Worm (Caenorhabditis elegans) whole organism, L4 larva: ENCODE data around the gene srw-77.

ENCODE experiments used
- D1046.2 ChIP-seq: fragments of 200-800 bp; sonication (Bioruptor generic); IDR thresholded peaks from 2 replicates; pipeline ENCODE4 v1.3.6; 2022; ENCODE audit warnings: missing genetic modification characterization, missing compliant biosample characterization
- F10B5.3 ChIP-seq: sonication (generic microtip); optimal IDR thresholded peaks from 2 replicates; lab custom pipeline; 2016; ENCODE audit warnings: mild to moderate bottlenecking, missing genetic modification characterization, missing compliant biosample characterization
- F37D6.2 ChIP-seq: sonication (generic microtip); optimal IDR thresholded peaks from 2 replicates; lab custom pipeline; 2016; ENCODE audit warnings: mild to moderate bottlenecking, missing genetic modification characterization, missing compliant biosample characterization
- F44E2.7 ChIP-seq: fragments of 200-800 bp; sonication (Bioruptor generic); IDR thresholded peaks from 2 replicates; pipeline ENCODE4 v2.1.2; 2022; ENCODE audit warnings: missing genetic modification characterization, missing compliant biosample characterization
- Y105C5A.15 ChIP-seq: fragments of 200-800 bp; sonication (Bioruptor generic); IDR thresholded peaks from 2 replicates; pipeline ENCODE4 v1.3.6; 2022; ENCODE audit warnings: missing genetic modification characterization, missing compliant biosample characterization
- Y48G9A.11 ChIP-seq: fragments of 200-800 bp; sonication (Bioruptor generic); IDR thresholded peaks from 2 replicates; pipeline ENCODE4 v1.3.6; 2022; ENCODE audit warnings: missing genetic modification reagents, missing genetic modification characterization, missing compliant biosample characterization
- Y75B8A.6 ChIP-seq: fragments of 200-800 bp; sonication (Bioruptor generic); IDR thresholded peaks from 2 replicates; pipeline ENCODE4 v1.3.6; 2022; ENCODE audit warnings: missing genetic modification reagents, missing genetic modification characterization, missing compliant biosample characterization
- ZK337.2 ChIP-seq: fragments of 200-800 bp; sonication (Bioruptor generic); IDR thresholded peaks from 2 replicates; pipeline ENCODE4 v1.3.6; 2022; ENCODE audit warnings: missing genetic modification reagents, missing genetic modification characterization, missing compliant biosample characterization
- ama-1 ChIP-seq: fragments of 150-350 bp; optimal IDR thresholded peaks from 2 replicates; lab custom pipeline; 2014; ENCODE audit warnings: inconsistent platforms, mixed read lengths
- arid-1 ChIP-seq: fragments of 200-800 bp; sonication (Bioruptor generic); conservative IDR thresholded peaks from 2 replicates; pipeline ENCODE4 v1.3.6; 2022; ENCODE audit warnings: missing genetic modification reagents, missing genetic modification characterization, missing compliant biosample characterization
- ceh-20 ChIP-seq: fragments of 200-800 bp; sonication (Bioruptor generic); IDR thresholded peaks from 2 replicates; pipeline ENCODE4 v1.3.6; 2022; ENCODE audit warnings: missing genetic modification reagents, missing genetic modification characterization, missing compliant biosample characterization
- ceh-82 ChIP-seq: sonication (generic microtip); optimal IDR thresholded peaks from 2 replicates; lab custom pipeline; 2017; ENCODE audit warnings: missing biosample characterization, missing genetic modification characterization
- ces-1 ChIP-seq: fragments of 150-350 bp; sonication (generic microtip); optimal IDR thresholded peaks from 4 replicates; lab custom pipeline; 2014; ENCODE audit warnings: missing biosample characterization, missing genetic modification reagents, missing genetic modification characterization
- daf-12 ChIP-seq: fragments of 150-350 bp; optimal IDR thresholded peaks from 2 replicates; lab custom pipeline; 2014; ENCODE audit warnings: missing biosample characterization, missing genetic modification reagents, missing genetic modification characterization
- daf-16 ChIP-seq, 3 experiments: sonication (generic microtip); optimal IDR thresholded peaks; 2 replicates each; lab custom pipeline; 2016 to 2017; ENCODE audit warnings: missing genetic modification characterization in 3 of 3, missing genetic modification reagents in 3 of 3, mild to moderate bottlenecking in 2 of 3, missing compliant biosample characterization in 2 of 3, missing biosample characterization in 1 of 3, moderate library complexity in 1 of 3
- daf-8 ChIP-seq: fragments of 200-800 bp; sonication (Bioruptor generic); IDR thresholded peaks from 2 replicates; pipeline ENCODE4 v1.3.6; 2022; ENCODE audit warnings: missing genetic modification characterization, missing compliant biosample characterization
- dmd-8 ChIP-seq: fragments of 200-800 bp; sonication (Bioruptor generic); IDR thresholded peaks from 2 replicates; pipeline ENCODE4 v1.3.6; 2022; ENCODE audit warnings: missing genetic modification characterization, missing compliant biosample characterization
- dmd-9 ChIP-seq: fragments of 200-800 bp; sonication (Bioruptor generic); IDR thresholded peaks from 2 replicates; pipeline ENCODE4 v1.3.6; 2022; ENCODE audit warnings: missing genetic modification reagents, missing genetic modification characterization, missing compliant biosample characterization
- duxl-1 ChIP-seq: sonication (generic microtip); optimal IDR thresholded peaks from 2 replicates; lab custom pipeline; 2016; ENCODE audit warnings: mild to moderate bottlenecking, missing genetic modification characterization, moderate library complexity, missing compliant biosample characterization; ENCODE audit not compliant: poor library complexity
- egl-43 ChIP-seq: fragments of 200-800 bp; sonication (Bioruptor generic); IDR thresholded peaks from 2 replicates; pipeline ENCODE4 v1.3.6; 2022; ENCODE audit warnings: missing genetic modification reagents, missing genetic modification characterization, missing compliant biosample characterization
- hlh-30 ChIP-seq: sonication (generic microtip); optimal IDR thresholded peaks from 2 replicates; lab custom pipeline; 2017; ENCODE audit warnings: antibody characterized with exemption, mild to moderate bottlenecking, missing genetic modification characterization, missing compliant biosample characterization; ENCODE audit not compliant: insufficient read depth
- lim-7 ChIP-seq: fragments of 200-800 bp; sonication (Bioruptor generic); IDR thresholded peaks from 2 replicates; pipeline ENCODE4 v1.3.6; 2022; ENCODE audit warnings: missing genetic modification characterization, missing compliant biosample characterization
- lin-1 ChIP-seq: fragments of 200-800 bp; sonication (Bioruptor generic); IDR thresholded peaks from 2 replicates; pipeline ENCODE4 v1.3.6; 2022; ENCODE audit warnings: missing genetic modification reagents, missing genetic modification characterization, missing compliant biosample characterization
- lin-13 ChIP-seq: fragments of 150-350 bp; optimal IDR thresholded peaks from 2 replicates; lab custom pipeline; 2014; ENCODE audit warnings: missing biosample characterization, missing genetic modification reagents, missing genetic modification characterization
- lin-15B ChIP-seq: fragments of 150-350 bp; sonication (generic microtip); optimal IDR thresholded peaks from 3 replicates; lab custom pipeline; 2014; ENCODE audit warnings: missing biosample characterization, missing genetic modification characterization
- lin-38 ChIP-seq: fragments of 200-800 bp; sonication (Bioruptor generic); IDR thresholded peaks from 2 replicates; pipeline ENCODE4 v1.3.6; 2022; ENCODE audit warnings: missing genetic modification reagents, missing genetic modification characterization, missing compliant biosample characterization
- lsy-2 ChIP-seq, 2 experiments: fragments of 150-350 bp in 1 of 2; sonication (generic microtip) in 1 of 2; optimal IDR thresholded peaks; 2 replicates each; lab custom pipeline; 2014 to 2017; ENCODE audit warnings: missing biosample characterization in 2 of 2, missing genetic modification characterization in 2 of 2
- mdl-1 ChIP-seq, 2 experiments: fragments of 150-350 bp in 1 of 2; sonication (generic microtip) in 1 of 2; optimal IDR thresholded peaks; 2 replicates each; lab custom pipeline; 2014 to 2017; ENCODE audit warnings: missing biosample characterization in 2 of 2, missing genetic modification characterization in 2 of 2
- mxl-2 ChIP-seq: fragments of 200-800 bp; sonication (Bioruptor generic); conservative IDR thresholded peaks from 2 replicates; pipeline ENCODE4 v1.3.6; 2022; ENCODE audit warnings: missing genetic modification reagents, missing genetic modification characterization, missing compliant biosample characterization
- nhr-102 ChIP-seq: sonication (generic microtip); optimal IDR thresholded peaks from 2 replicates; lab custom pipeline; 2016; ENCODE audit warnings: mild to moderate bottlenecking, missing genetic modification characterization, moderate library complexity, missing compliant biosample characterization
- nhr-48 ChIP-seq: sonication (generic microtip); optimal IDR thresholded peaks from 2 replicates; lab custom pipeline; 2016; ENCODE audit warnings: mild to moderate bottlenecking, missing genetic modification characterization, missing compliant biosample characterization
- nhr-6 ChIP-seq: fragments of 150-350 bp; optimal IDR thresholded peaks from 2 replicates; lab custom pipeline; 2014; ENCODE audit warnings: missing biosample characterization, missing genetic modification characterization
- pha-4 ChIP-seq, 2 experiments: fragments of 150-350 bp in 1 of 2; fragments of 200-800 bp in 1 of 2; sonication (Bioruptor generic) in 1 of 2; IDR thresholded peaks in 1 of 2; optimal IDR thresholded peaks in 1 of 2; 2 replicates each; pipeline versions ENCODE4 v1.3.6 to Lab custom; 2014 to 2022; ENCODE audit warnings: missing genetic modification characterization in 2 of 2, missing genetic modification reagents in 2 of 2, missing biosample characterization in 1 of 2, missing compliant biosample characterization in 1 of 2
- rbr-2 ChIP-seq: sonication (generic microtip); optimal IDR thresholded peaks from 2 replicates; lab custom pipeline; 2016; ENCODE audit warnings: missing genotype, missing genetic modification characterization, missing compliant biosample characterization
- snpc-1.2 ChIP-seq: fragments of 200-800 bp; sonication (Bioruptor generic); IDR thresholded peaks from 2 replicates; pipeline ENCODE4 v1.3.6; 2022; ENCODE audit warnings: missing genetic modification reagents, missing genetic modification characterization, missing compliant biosample characterization
- spr-1 ChIP-seq: sonication (generic microtip); optimal IDR thresholded peaks from 2 replicates; lab custom pipeline; 2016; ENCODE audit warnings: mild to moderate bottlenecking, missing genetic modification characterization, missing compliant biosample characterization
- unc-62 ChIP-seq, 3 experiments: fragments of 150-350 bp in 1 of 3; sonication (generic microtip); optimal IDR thresholded peaks in 2 of 3; peaks in 1 of 3; 1 replicate in 1 of 3; 2 replicates in 2 of 3; lab custom pipeline; 2014 to 2017; ENCODE audit warnings: missing biosample characterization in 3 of 3, missing genetic modification characterization in 3 of 3, missing genetic modification reagents in 3 of 3, missing genotype in 1 of 3
- zfp-3 ChIP-seq: fragments of 200-800 bp; sonication (Bioruptor generic); conservative IDR thresholded peaks from 2 replicates; pipeline ENCODE4 v1.3.6; 2022; ENCODE audit warnings: missing genetic modification reagents, missing genetic modification characterization, missing compliant biosample characterization

The srw-77 gene

ce11 chrV:16648317-16649018, 5.0 kb upstream of the srw-77 start, which contains the start of gene W06G6.20 (continued):
- TF ChIP-seq Y48G9A.11 (GFP tag; lab: Robert Waterston, UW) (0 out of 2 replicates have a peak, but pooled peaks have one; percentile 10), hlh-30 (tag; lab: Kevin White, UChicago) (peak; percentile 74), pha-4 (GFP tag; IDR thresholded peaks at IDR 0.05; lab: Robert Waterston, UW) (peak; percentile 46; the same call in 1 of the 2 replicates), pha-4 (tag; optimal IDR thresholded peaks at IDR 0.05; lab: Kevin White, UChicago) (no peak)

DNA sequence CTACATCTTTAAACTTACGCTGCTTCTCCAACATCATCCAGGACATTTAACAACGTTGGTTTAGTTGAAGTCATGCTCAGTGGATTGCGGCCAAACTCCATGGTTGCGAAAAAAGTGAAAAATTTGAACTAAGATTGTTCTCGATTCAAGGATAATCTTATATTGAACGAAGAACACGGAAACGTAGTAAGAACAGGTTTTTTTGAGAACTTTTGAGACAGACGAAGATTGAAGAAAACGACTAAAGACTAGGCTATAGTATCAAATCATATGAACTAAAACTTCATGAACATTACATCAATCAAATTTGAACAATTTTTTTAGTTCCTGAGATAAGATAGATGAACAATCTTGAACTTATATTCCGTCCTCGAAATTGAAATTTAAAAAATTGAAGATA, 3.6 kb upstream of the srw-77 start, which contains the start of gene W06G6.10:
Gene W06G6.10 (minus strand): TSS at position 101 of the 400 bp plus-strand sequence.
- no peak for TF ChIP-seq lin-13 (GFP tag; lab: Kevin White, UChicago)
- TF ChIP-seq lin-15B (tag; lab: Kevin White, UChicago), result no peak
- TF ChIP-seq egl-43 (GFP tag; lab: Robert Waterston, UW), result no peak
- TF ChIP-seq zfp-3, result no peak
- TF ChIP-seq lsy-2 (tag; optimal IDR thresholded peaks at IDR 0.05; lab: Kevin White, UChicago), result no peak
- no peak for TF ChIP-seq mxl-2 (GFP tag; lab: Robert Waterston, UW)
- TF ChIP-seq ceh-20 (GFP tag; lab: Robert Waterston, UW), result no peak
- no peak for TF ChIP-seq daf-16 (GFP tag; optimal IDR thresholded peaks at IDR 0.05; lab: Kevin White, UChicago)
- TF ChIP-seq daf-16 (tag; optimal IDR thresholded peaks at IDR 0.05; lab: Kevin White, UChicago), result no peak
- TF ChIP-seq ZK337.2 (GFP tag; lab: Robert Waterston, UW), result no peak
- no peak for TF ChIP-seq ces-1
- TF ChIP-seq ceh-82 (tag; lab: Kevin White, UChicago), result no peak
- TF ChIP-seq Y75B8A.6, result no peak
- TF ChIP-seq mdl-1 (tag; optimal IDR thresholded peaks at IDR 0.05; lab: Kevin White, UChicago), result no peak
- TF ChIP-seq daf-8 (GFP tag; lab: Robert Waterston, UW), result no peak
- no peak for TF ChIP-seq spr-1
- TF ChIP-seq duxl-1 (tag; lab: Kevin White, UChicago), result no peak
- TF ChIP-seq lin-1 (GFP tag; lab: Robert Waterston, UW), result no peak

DNA sequence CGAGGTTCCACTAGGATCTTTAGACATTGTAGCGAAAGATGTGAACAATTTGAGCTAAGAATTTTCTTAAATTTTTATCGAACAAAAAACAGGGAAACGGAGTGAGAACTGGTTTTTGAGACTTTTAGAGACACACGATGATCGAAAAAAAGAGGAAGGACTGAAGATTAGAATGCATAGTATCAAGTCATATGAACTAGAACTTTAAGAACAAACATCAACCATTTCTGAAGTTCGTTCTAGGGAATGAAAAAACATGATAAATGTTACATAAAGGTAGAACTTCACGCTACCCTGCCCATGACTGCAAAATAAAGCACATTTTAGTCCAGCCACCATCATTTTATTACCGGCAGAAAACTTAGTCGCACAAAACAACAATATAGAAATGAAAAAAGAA, 2.9 kb upstream of the srw-77 start, which contains the start of gene W06G6.9:
Gene W06G6.9 (minus strand): TSS at position 101 of the 400 bp plus-strand sequence.
- no peak for TF ChIP-seq snpc-1.2
- no peak for TF ChIP-seq spr-1
- TF ChIP-seq nhr-102, result no peak
- TF ChIP-seq F37D6.2 (tag; lab: Kevin White, UChicago), result no peak
- no peak for TF ChIP-seq nhr-6 (tag; lab: Kevin White, UChicago)
- no peak for TF ChIP-seq D1046.2 (GFP tag; lab: Robert Waterston, UW)
- no peak for TF ChIP-seq dmd-9 (GFP tag; lab: Robert Waterston, UW)
- TF ChIP-seq arid-1 (GFP tag; lab: Robert Waterston, UW), result no peak
- no peak for TF ChIP-seq rbr-2 (tag; lab: Kevin White, UChicago)
- no peak for TF ChIP-seq unc-62 (GFP tag; optimal IDR thresholded peaks at IDR 0.05 in 1 of 2; lab: Kevin White, UChicago)
- no peak for TF ChIP-seq unc-62 (tag; optimal IDR thresholded peaks at IDR 0.05; lab: Kevin White, UChicago)
- no peak for TF ChIP-seq dmd-8 (GFP tag; lab: Robert Waterston, UW)
- TF ChIP-seq daf-12 (tag; lab: Kevin White, UChicago), result no peak
- TF ChIP-seq F44E2.7 (GFP tag; lab: Robert Waterston, UW), result no peak
- no peak for TF ChIP-seq F10B5.3 (tag; lab: Kevin White, UChicago)
- TF ChIP-seq nhr-48 (tag; lab: Kevin White, UChicago), result no peak
- TF ChIP-seq lin-38 (GFP tag; lab: Robert Waterston, UW), result no peak
- TF ChIP-seq Y105C5A.15 (GFP tag; lab: Robert Waterston, UW), result no peak
- no peak for TF ChIP-seq hlh-30 (tag; lab: Kevin White, UChicago)
- TF ChIP-seq ama-1 (lab: Kevin White, UChicago), result no peak
- TF ChIP-seq lim-7 (GFP tag; lab: Robert Waterston, UW), result no peak
